Worm (Caenorhabditis elegans) whole organism, L2 larva: Measurements from ENCODE around the gene hmg-4.

Experiments used
- ZK546.5 ChIP-seq: sonication (generic microtip); optimal IDR thresholded peaks from 2 replicates; lab custom pipeline; 2017; ENCODE audit warnings: missing biosample characterization, missing genetic modification characterization
- aly-2 ChIP-seq: fragments of 150-350 bp; optimal IDR thresholded peaks from 2 replicates; lab custom pipeline; 2014; ENCODE audit warnings: missing biosample characterization, missing genetic modification characterization
- lin-13 ChIP-seq: fragments of 150-350 bp; optimal IDR thresholded peaks from 2 replicates; lab custom pipeline; 2014; ENCODE audit warnings: missing biosample characterization, missing genetic modification reagents, missing genetic modification characterization
- mdl-1 ChIP-seq, 2 experiments: fragments of 150-350 bp in 1 of 2; sonication (generic microtip) in 1 of 2; optimal IDR thresholded peaks; 2 replicates each; lab custom pipeline; 2017; ENCODE audit warnings: missing biosample characterization in 2 of 2, missing genetic modification characterization in 2 of 2
- nhr-10 ChIP-seq: sonication (generic microtip); optimal IDR thresholded peaks from 2 replicates; lab custom pipeline; 2017; ENCODE audit warnings: missing biosample characterization, missing genetic modification characterization
- nhr-12 ChIP-seq: fragments of 150-350 bp; optimal IDR thresholded peaks from 2 replicates; lab custom pipeline; 2014; ENCODE audit warnings: missing biosample characterization, missing genetic modification characterization
- nhr-129 ChIP-seq: fragments of 150-350 bp; optimal IDR thresholded peaks from 2 replicates; lab custom pipeline; 2014; ENCODE audit warnings: missing biosample characterization, missing genetic modification characterization
- nhr-237 ChIP-seq: fragments of 150-350 bp; optimal IDR thresholded peaks from 2 replicates; lab custom pipeline; 2014; ENCODE audit warnings: missing biosample characterization, missing genetic modification characterization
- unc-62 ChIP-seq: fragments of 150-350 bp; optimal IDR thresholded peaks from 2 replicates; lab custom pipeline; 2014; ENCODE audit warnings: missing biosample characterization, missing genetic modification reagents, missing genetic modification characterization
- ztf-1 ChIP-seq: fragments of 200-800 bp; sonication (Bioruptor generic); conservative IDR thresholded peaks from 2 replicates; pipeline ENCODE4 v1.3.6; 2022; ENCODE audit warnings: missing genetic modification characterization, missing compliant biosample characterization
- ztf-4 ChIP-seq: fragments of 150-350 bp; optimal IDR thresholded peaks from 2 replicates; lab custom pipeline; 2014; ENCODE audit warnings: missing biosample characterization, missing genetic modification characterization

ce11 chrIII:7349075-7349474, 32.3 kb downstream of the hmg-4 start, which contains the start of gene gos-28:
- TF ChIP-seq mdl-1 (tag; optimal IDR thresholded peaks at IDR 0.05; lab: Kevin White, UChicago) (no peak), unc-62 (no peak), nhr-10 (tag; lab: Kevin White, UChicago) (no peak), aly-2 (tag; lab: Kevin White, UChicago) (no peak), nhr-237 (no peak), nhr-129 (tag; lab: Kevin White, UChicago) (no peak), ztf-4 (tag; lab: Kevin White, UChicago) (no peak), ZK546.5 (tag; lab: Kevin White, UChicago) (no peak), lin-13 (GFP tag; lab: Kevin White, UChicago) (no peak), ztf-1 (GFP tag; lab: Robert Waterston, UW) (no peak), nhr-12 (no peak)
